Worm (Caenorhabditis elegans) whole organism, early embryonic: ENCODE results near the gene xdh-1.

Source experiments
- B0310.2 ChIP-seq: sonication (generic microtip); optimal IDR thresholded peaks from 2 replicates; lab custom pipeline; 2016; ENCODE audit warnings: mild to moderate bottlenecking, missing genetic modification characterization, missing compliant biosample characterization
- F13C5.2 ChIP-seq: sonication (generic microtip); optimal IDR thresholded peaks from 2 replicates; lab custom pipeline; 2017; ENCODE audit warnings: mild to moderate bottlenecking, missing genetic modification characterization, inconsistent platforms, missing compliant biosample characterization
- ama-1 ChIP-seq: fragments of 150-350 bp; optimal IDR thresholded peaks from 2 replicates; lab custom pipeline; 2014
- ceh-13 ChIP-seq: fragments of 200-800 bp; sonication (Bioruptor generic); optimal IDR thresholded peaks from 2 replicates; lab custom pipeline; 2018; ENCODE audit warnings: mild to moderate bottlenecking, missing genetic modification characterization, missing compliant biosample characterization
- ets-7 ChIP-seq: sonication (generic microtip); optimal IDR thresholded peaks from 2 replicates; lab custom pipeline; 2016; ENCODE audit warnings: missing genotype, missing genetic modification characterization, missing compliant biosample characterization
- flt-1 ChIP-seq: fragments of 200-800 bp; sonication (Bioruptor generic); IDR thresholded peaks from 2 replicates; pipeline ENCODE4 v1.3.6; 2022; ENCODE audit warnings: missing genetic modification characterization, missing compliant biosample characterization
- hmbx-1 ChIP-seq: sonication (generic microtip); optimal IDR thresholded peaks from 2 replicates; lab custom pipeline; 2016; ENCODE audit warnings: mild to moderate bottlenecking, missing genetic modification characterization, missing compliant biosample characterization
- hmg-4 ChIP-seq: fragments of 200-800 bp; sonication (Bioruptor generic); optimal IDR thresholded peaks from 2 replicates; lab custom pipeline; 2018; ENCODE audit warnings: mild to moderate bottlenecking, missing genetic modification characterization, missing compliant biosample characterization
- hnd-1 ChIP-seq: sonication (generic microtip); optimal IDR thresholded peaks from 2 replicates; lab custom pipeline; 2016; ENCODE audit warnings: missing genetic modification characterization, missing compliant biosample characterization
- sea-1 ChIP-seq: fragments of 200-800 bp; sonication (Bioruptor generic); conservative IDR thresholded peaks from 2 replicates; pipeline ENCODE4 v1.3.6; 2022; ENCODE audit warnings: missing genetic modification characterization, missing compliant biosample characterization
- tbx-11 ChIP-seq: fragments of 200-800 bp; sonication (Bioruptor generic); IDR thresholded peaks from 2 replicates; pipeline ENCODE4 v1.3.6; 2022; ENCODE audit warnings: missing genetic modification characterization, missing compliant biosample characterization
- tbx-37 ChIP-seq: fragments of 200-800 bp; sonication (Bioruptor generic); conservative IDR thresholded peaks from 2 replicates; pipeline ENCODE4 v1.3.6; 2022; ENCODE audit warnings: missing genetic modification reagents, missing genetic modification characterization, missing compliant biosample characterization
- tra-4 ChIP-seq: sonication (generic microtip); optimal IDR thresholded peaks from 2 replicates; lab custom pipeline; 2017; ENCODE audit warnings: missing genetic modification characterization, missing compliant biosample characterization

- no peak for TF ChIP-seq ama-1 (lab: Kevin White, UChicago)
- TF ChIP-seq hnd-1, result no peak
- TF ChIP-seq tbx-11, result no peak
- no peak for TF ChIP-seq tra-4
- no peak for TF ChIP-seq hmg-4 (GFP tag; lab: Kevin White, UChicago)
- no peak for TF ChIP-seq tbx-37 (GFP tag; lab: Robert Waterston, UW)
- no peak for TF ChIP-seq sea-1
- no peak for TF ChIP-seq B0310.2 (tag; lab: Kevin White, UChicago)
- no peak for TF ChIP-seq ets-7
- TF ChIP-seq F13C5.2 (tag; lab: Kevin White, UChicago), result no peak
- TF ChIP-seq hmbx-1 (tag; lab: Kevin White, UChicago), result no peak
- no peak for TF ChIP-seq flt-1 (GFP tag; lab: Robert Waterston, UW)
- TF ChIP-seq ceh-13 (GFP tag; lab: Kevin White, UChicago), result no peak
These were observed 35.4 kb downstream of the xdh-1 start for ce11 chrIV:14377267-14377814.
